Fruit fly (Drosophila melanogaster) whole organism, wandering third instar larva: ENCODE results near the gene CG13813.

Source experiments
- CG32264 ChIP-seq: fragments of 200-800 bp; sonication (Bioruptor generic); optimal IDR thresholded peaks from 2 replicates; lab custom pipeline; 2016; ENCODE audit warnings: missing biosample characterization, missing genetic modification characterization
- Rel ChIP-seq, 2 experiments: fragments of 200-800 bp; sonication (Bioruptor generic) in 1 of 2; optimal IDR thresholded peaks; 2 replicates in 1 of 2; 3 replicates in 1 of 2; lab custom pipeline; 2016 to 2019; ENCODE audit warnings: mild to moderate bottlenecking in 2 of 2, missing biosample characterization in 2 of 2, missing genetic modification characterization in 2 of 2, moderate library complexity in 1 of 2
- br ChIP-seq: fragments of 200-800 bp; sonication (Bioruptor generic); optimal IDR thresholded peaks from 2 replicates; lab custom pipeline; 2016; ENCODE audit warnings: missing biosample characterization, missing genetic modification characterization
- jim ChIP-seq: fragments of 175-275, 200-325 bp; sonication (Bioruptor generic); optimal IDR thresholded peaks from 2 replicates; lab custom pipeline; 2016; ENCODE audit warnings: missing biosample characterization, mild to moderate bottlenecking, missing genetic modification characterization
- usp ChIP-seq: fragments of >200 bp; optimal IDR thresholded peaks from 2 replicates; lab custom pipeline; 2017; ENCODE audit warnings: missing biosample characterization, missing genetic modification characterization

DNA sequence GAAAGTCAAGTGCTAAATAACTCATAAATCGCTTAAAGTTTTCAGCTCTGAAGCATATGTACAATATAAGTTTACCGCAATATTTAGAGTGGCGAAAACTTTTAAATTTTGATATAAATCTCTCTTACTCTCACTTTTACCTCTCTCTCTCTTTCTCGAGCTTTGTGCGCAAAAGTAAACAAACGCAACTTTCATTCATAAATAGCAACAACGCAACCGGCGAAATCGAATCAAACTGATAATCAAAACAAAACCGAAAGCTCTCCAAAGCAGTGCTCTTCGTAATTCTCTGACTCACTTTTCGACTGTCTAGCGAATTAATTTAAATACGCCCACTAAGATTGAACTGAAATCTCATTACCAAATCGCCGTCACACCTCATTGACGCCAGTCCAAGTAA, 45.6 kb upstream of the CG13813 start:
- TF ChIP-seq br (GFP tag; lab: Kevin White, UChicago), result no peak
- TF ChIP-seq Rel (GFP tag; optimal IDR thresholded peaks at IDR 0.05; lab: Kevin White, UChicago), result no peak
- no peak for TF ChIP-seq Rel (tag; optimal IDR thresholded peaks at IDR 0.05; lab: Kevin White, UChicago)
- TF ChIP-seq usp (GFP tag; lab: Kevin White, UChicago), result no peak
- no peak for TF ChIP-seq jim (GFP tag; lab: Kevin White, UChicago)
- no peak for TF ChIP-seq CG32264 (GFP tag; lab: Kevin White, UChicago)
